Worm (Caenorhabditis elegans) whole organism, L4 larva: Measurements from ENCODE around the gene F08D12.15.

Experiments
- ama-1 ChIP-seq: fragments of 150-350 bp; optimal IDR thresholded peaks from 2 replicates; lab custom pipeline; 2014; ENCODE audit warnings: inconsistent platforms, mixed read lengths
- ceh-20 ChIP-seq: fragments of 200-800 bp; sonication (Bioruptor generic); IDR thresholded peaks from 2 replicates; pipeline ENCODE4 v1.3.6; 2022; ENCODE audit warnings: missing genetic modification reagents, missing genetic modification characterization, missing compliant biosample characterization
- ceh-44 ChIP-seq: fragments of 200-800 bp; sonication (Bioruptor generic); IDR thresholded peaks from 2 replicates; pipeline ENCODE4 v1.3.6; 2022; ENCODE audit warnings: missing genetic modification reagents, missing genetic modification characterization, missing compliant biosample characterization
- ces-1 ChIP-seq: fragments of 150-350 bp; sonication (generic microtip); optimal IDR thresholded peaks from 4 replicates; lab custom pipeline; 2014; ENCODE audit warnings: missing biosample characterization, missing genetic modification reagents, missing genetic modification characterization
- daf-8 ChIP-seq: fragments of 200-800 bp; sonication (Bioruptor generic); IDR thresholded peaks from 2 replicates; pipeline ENCODE4 v1.3.6; 2022; ENCODE audit warnings: missing genetic modification characterization, missing compliant biosample characterization
- dmd-6 ChIP-seq: fragments of 200-800 bp; sonication (Bioruptor generic); IDR thresholded peaks from 2 replicates; pipeline ENCODE4 v1.3.6; 2022; ENCODE audit warnings: missing genetic modification reagents, missing genetic modification characterization, missing compliant biosample characterization
- egl-27 ChIP-seq: sonication (generic microtip); optimal IDR thresholded peaks from 3 replicates; lab custom pipeline; 2017; ENCODE audit warnings: missing biosample characterization, missing genetic modification reagents, missing genetic modification characterization
- egl-43 ChIP-seq: fragments of 200-800 bp; sonication (Bioruptor generic); IDR thresholded peaks from 2 replicates; pipeline ENCODE4 v1.3.6; 2022; ENCODE audit warnings: missing genetic modification reagents, missing genetic modification characterization, missing compliant biosample characterization
- hif-1 ChIP-seq, 2 experiments: sonication (generic microtip); optimal IDR thresholded peaks; 2 replicates each; lab custom pipeline; 2016 to 2017; ENCODE audit warnings: missing compliant biosample characterization in 2 of 2, missing genetic modification characterization in 2 of 2, missing genetic modification reagents in 2 of 2, missing genotype in 2 of 2, mild to moderate bottlenecking in 1 of 2
- hlh-11 ChIP-seq: fragments of 200-800 bp; sonication (Bioruptor generic); optimal IDR thresholded peaks from 2 replicates; lab custom pipeline; 2018; ENCODE audit warnings: mild to moderate bottlenecking, missing genetic modification characterization, missing compliant biosample characterization
- lim-7 ChIP-seq: fragments of 200-800 bp; sonication (Bioruptor generic); IDR thresholded peaks from 2 replicates; pipeline ENCODE4 v1.3.6; 2022; ENCODE audit warnings: missing genetic modification characterization, missing compliant biosample characterization
- lsy-2 ChIP-seq, 2 experiments: fragments of 150-350 bp in 1 of 2; sonication (generic microtip) in 1 of 2; optimal IDR thresholded peaks; 2 replicates each; lab custom pipeline; 2014 to 2017; ENCODE audit warnings: missing biosample characterization in 2 of 2, missing genetic modification characterization in 2 of 2
- madf-5 ChIP-seq, 2 experiments: fragments of 200-800 bp; sonication (Bioruptor generic); IDR thresholded peaks; 2 replicates each; pipeline ENCODE4 v1.3.6; 2022; ENCODE audit warnings: missing compliant biosample characterization in 2 of 2, missing genetic modification characterization in 2 of 2
- madf-9 ChIP-seq: fragments of 200-800 bp; sonication (Bioruptor generic); conservative IDR thresholded peaks from 2 replicates; pipeline ENCODE4 v1.3.6; 2022; ENCODE audit warnings: missing genetic modification reagents, missing genetic modification characterization, missing compliant biosample characterization
- mdt-29 ChIP-seq: fragments of 200-800 bp; sonication (Bioruptor generic); IDR thresholded peaks from 2 replicates; pipeline ENCODE4 v1.3.6; 2022; ENCODE audit warnings: missing genetic modification reagents, missing genetic modification characterization, missing compliant biosample characterization
- mep-1 ChIP-seq: fragments of 150-350 bp; sonication (generic microtip); optimal IDR thresholded peaks from 3 replicates; lab custom pipeline; 2014; ENCODE audit warnings: missing biosample characterization, missing genetic modification characterization
- mes-2 ChIP-seq: sonication (generic microtip); optimal IDR thresholded peaks from 2 replicates; lab custom pipeline; 2016; ENCODE audit warnings: missing genotype, mild to moderate bottlenecking, missing genetic modification characterization, missing compliant biosample characterization; ENCODE audit not compliant: poor library complexity, severe bottlenecking
- nhr-25 ChIP-seq: sonication (generic microtip); optimal IDR thresholded peaks from 2 replicates; lab custom pipeline; 2017; ENCODE audit warnings: missing genetic modification characterization, mild to moderate bottlenecking, missing compliant biosample characterization, antibody characterized with exemption, moderate library complexity, borderline replicate concordance; ENCODE audit not compliant: insufficient read depth
- nhr-41 ChIP-seq: fragments of 200-800 bp; sonication (Bioruptor generic); IDR thresholded peaks from 2 replicates; pipeline ENCODE4 v1.3.6; 2022; ENCODE audit warnings: missing genetic modification reagents, missing genetic modification characterization, missing compliant biosample characterization
- nhr-42 ChIP-seq: fragments of 200-800 bp; sonication (Bioruptor generic); IDR thresholded peaks from 2 replicates; pipeline ENCODE4 v1.3.6; 2022; ENCODE audit warnings: missing genetic modification characterization, missing compliant biosample characterization
- nhr-48 ChIP-seq: sonication (generic microtip); optimal IDR thresholded peaks from 2 replicates; lab custom pipeline; 2016; ENCODE audit warnings: mild to moderate bottlenecking, missing genetic modification characterization, missing compliant biosample characterization
- pha-4 ChIP-seq, 2 experiments: fragments of 150-350 bp in 1 of 2; fragments of 200-800 bp in 1 of 2; sonication (Bioruptor generic) in 1 of 2; IDR thresholded peaks in 1 of 2; optimal IDR thresholded peaks in 1 of 2; 2 replicates each; pipeline versions ENCODE4 v1.3.6 to Lab custom; 2014 to 2022; ENCODE audit warnings: missing genetic modification characterization in 2 of 2, missing genetic modification reagents in 2 of 2, missing biosample characterization in 1 of 2, missing compliant biosample characterization in 1 of 2
- saeg-2 ChIP-seq: fragments of 200-800 bp; sonication (Bioruptor generic); IDR thresholded peaks from 2 replicates; pipeline ENCODE4 v1.3.6; 2022; ENCODE audit warnings: missing genetic modification reagents, missing genetic modification characterization, missing compliant biosample characterization
- sdz-12 ChIP-seq: fragments of 200-800 bp; sonication (Bioruptor generic); optimal IDR thresholded peaks from 2 replicates; lab custom pipeline; 2018; ENCODE audit warnings: mild to moderate bottlenecking, missing genetic modification characterization, missing compliant biosample characterization
- spr-1 ChIP-seq: sonication (generic microtip); optimal IDR thresholded peaks from 2 replicates; lab custom pipeline; 2016; ENCODE audit warnings: mild to moderate bottlenecking, missing genetic modification characterization, missing compliant biosample characterization
- spr-3 ChIP-seq: fragments of 200-800 bp; sonication (Bioruptor generic); optimal IDR thresholded peaks from 2 replicates; lab custom pipeline; 2018; ENCODE audit warnings: mild to moderate bottlenecking, missing genetic modification characterization, missing compliant biosample characterization
- zag-1 ChIP-seq: fragments of 150-350 bp; optimal IDR thresholded peaks from 2 replicates; lab custom pipeline; 2014; ENCODE audit warnings: missing biosample characterization, missing genetic modification characterization
- zfp-3 ChIP-seq: fragments of 200-800 bp; sonication (Bioruptor generic); conservative IDR thresholded peaks from 2 replicates; pipeline ENCODE4 v1.3.6; 2022; ENCODE audit warnings: missing genetic modification reagents, missing genetic modification characterization, missing compliant biosample characterization

The F08D12.15 gene

ce11 chrII:2815017-2815416 is 48.6 kb downstream of the F08D12.15 start:
- TF ChIP-seq egl-27 (tag; lab: Kevin White, UChicago) = no peak
- no peak for TF ChIP-seq ceh-44 (GFP tag; lab: Robert Waterston, UW)
- TF ChIP-seq egl-43 (GFP tag; lab: Robert Waterston, UW) = no peak
- TF ChIP-seq pha-4 (GFP tag; IDR thresholded peaks at IDR 0.05; lab: Robert Waterston, UW) = no peak
- no peak for TF ChIP-seq pha-4 (tag; optimal IDR thresholded peaks at IDR 0.05; lab: Kevin White, UChicago)
- TF ChIP-seq madf-9 = no peak
- TF ChIP-seq dmd-6 (GFP tag; lab: Robert Waterston, UW) = no peak
- TF ChIP-seq, all 104 proteins: peak for 0

ce11 chrII:2815444-2815843 is 49.0 kb downstream of the F08D12.15 start, which contains the start of gene K12H6.2:
TSS of gene K12H6.2 (minus strand) at chrII:2815544.
- no peak for TF ChIP-seq daf-8 (GFP tag; lab: Robert Waterston, UW)
- TF ChIP-seq nhr-48 (tag; lab: Kevin White, UChicago) = no peak
- TF ChIP-seq ama-1 = no peak
- TF ChIP-seq sdz-12 = no peak

DNA sequence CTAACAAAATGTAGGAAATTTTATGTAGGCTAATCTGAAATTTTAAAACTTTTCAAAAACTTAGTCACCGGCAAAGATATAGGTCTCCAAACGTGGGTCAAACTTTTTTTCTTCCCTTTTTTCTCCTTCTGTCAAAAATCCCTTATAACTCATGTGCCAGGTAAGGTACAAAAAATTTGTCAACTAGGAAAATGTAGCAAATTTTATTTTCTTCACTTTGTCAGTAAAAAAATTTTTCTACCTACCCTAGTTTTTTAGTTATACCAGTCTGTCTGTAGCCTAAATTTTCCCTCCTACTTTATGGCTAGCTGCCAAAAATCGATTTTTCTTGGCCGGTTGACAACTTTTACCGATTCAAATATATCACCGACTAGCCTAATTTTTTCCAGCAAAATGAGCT is 50.2 kb downstream of the F08D12.15 start, which contains the start of gene set-13:
TSS of gene set-13 (plus strand) at position 301 of the 400 bp plus-strand sequence.
- no peak for TF ChIP-seq ceh-20
- no peak for TF ChIP-seq zfp-3 (GFP tag; lab: Robert Waterston, UW)
- TF ChIP-seq hlh-11 = no peak
- TF ChIP-seq lsy-2 (tag; optimal IDR thresholded peaks at IDR 0.05; lab: Kevin White, UChicago) = no peak
- TF ChIP-seq nhr-42 (GFP tag; lab: Robert Waterston, UW) = no peak
- no peak for TF ChIP-seq ces-1
- TF ChIP-seq madf-5 (GFP tag; IDR thresholded peaks at IDR 0.05; lab: Robert Waterston, UW) = no peak
- TF ChIP-seq spr-3 = no peak
- no peak for TF ChIP-seq spr-1 (tag; lab: Kevin White, UChicago)
- TF ChIP-seq lim-7 (GFP tag; lab: Robert Waterston, UW) = no peak
- TF ChIP-seq zag-1 (tag; lab: Kevin White, UChicago) = no peak
- TF ChIP-seq mep-1 (tag; lab: Kevin White, UChicago) = no peak
- no peak for TF ChIP-seq nhr-25 (tag; lab: Kevin White, UChicago)
- no peak for TF ChIP-seq saeg-2 (GFP tag; lab: Robert Waterston, UW)
- no peak for TF ChIP-seq nhr-41 (GFP tag; lab: Robert Waterston, UW)
- TF ChIP-seq mdt-29 (GFP tag; lab: Robert Waterston, UW) = no peak
- TF ChIP-seq hif-1 (tag; optimal IDR thresholded peaks at IDR 0.05; lab: Kevin White, UChicago) = no peak
- no peak for TF ChIP-seq mes-2
